Worm (Caenorhabditis elegans): ENCODE results near the gene klo-2.

klo-2 gene

DNA sequence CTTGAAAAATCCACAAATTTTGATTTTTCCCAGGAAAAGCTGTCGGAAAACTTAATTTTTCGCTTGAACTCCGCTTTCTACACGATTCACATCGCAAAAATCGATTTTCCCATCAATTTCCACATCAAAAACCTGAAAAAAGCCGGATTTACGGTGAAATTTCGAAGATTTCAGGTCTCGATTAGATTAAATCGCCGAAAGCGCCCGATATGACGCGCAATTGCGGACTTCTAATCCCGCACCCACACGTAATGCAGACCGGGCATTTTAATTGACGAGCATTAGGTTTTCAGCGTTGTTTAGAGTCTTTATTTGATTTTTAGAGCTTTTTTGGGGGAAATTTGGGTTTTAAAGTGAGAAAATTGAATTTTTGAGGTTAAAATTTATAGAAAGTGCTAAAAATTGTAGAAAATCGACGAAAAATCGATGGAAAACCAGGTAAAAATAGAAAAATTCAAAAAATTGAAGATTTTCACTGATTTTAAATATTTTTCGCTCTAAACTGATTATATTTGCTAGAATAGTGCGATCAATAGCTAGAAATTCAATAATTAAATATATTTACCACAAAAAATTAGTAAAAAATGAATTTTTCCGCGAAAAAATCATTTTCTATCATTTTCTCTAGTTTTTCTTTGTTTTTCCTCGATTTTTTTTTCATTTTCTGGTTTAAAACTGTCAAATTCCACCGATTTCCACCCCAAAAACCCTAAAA is 41.2 kb downstream of the klo-2 start, which contains the start of gene Y54F10AL.1:
Gene Y54F10AL.1, plus strand, starts transcription at position 665 of the 715 bp plus-strand sequence.
- TF ChIP-seq ces-1 (GFP tag; optimal IDR thresholded peaks at IDR 0.05) (peak; percentile 88), mls-2 (tag; optimal IDR thresholded peaks at IDR 0.05) (no peak), M03D4.4 (tag; optimal IDR thresholded peaks at IDR 0.05) (no peak), lsy-2 (tag; optimal IDR thresholded peaks at IDR 0.05) (peak; percentile 5), mep-1 (tag; optimal IDR thresholded peaks at IDR 0.05) (peak; percentile 10), ztf-11 (tag; optimal IDR thresholded peaks at IDR 0.05) (no peak), lin-13 (tag; optimal IDR thresholded peaks at IDR 0.05) (peak; percentile 43), elt-1 (tag; optimal IDR thresholded peaks at IDR 0.05; ENCODE audit: borderline replicate concordance, insufficient read depth) (peak; percentile 75), nhr-76 (tag; optimal IDR thresholded peaks at IDR 0.05) (no peak)
